Fruit fly (Drosophila melanogaster): ENCODE measurements around the gene CG45049.

CG45049 gene

DNA sequence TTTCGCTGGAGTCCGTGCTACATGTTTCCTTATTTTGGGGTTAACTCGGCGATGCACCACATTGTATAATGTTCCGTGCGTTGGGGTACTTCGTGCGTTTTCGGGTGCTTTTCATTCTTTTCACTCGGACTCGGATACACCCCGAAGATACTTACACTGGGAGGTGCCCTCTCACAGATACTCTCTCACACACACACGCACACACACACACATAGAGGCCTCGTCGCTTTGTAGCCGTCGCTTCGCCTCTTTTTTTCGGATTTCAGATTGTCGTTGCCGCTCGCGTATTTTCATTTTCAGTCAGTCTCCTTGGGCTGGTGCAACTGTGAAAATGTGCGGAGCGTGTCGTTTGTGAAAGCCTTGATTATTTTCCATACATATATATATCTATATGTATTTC, 54.6 kb downstream of the CG45049 start:
- TF ChIP-seq Dll (optimal IDR thresholded peaks at IDR 0.05) (no peak), usp (GFP tag; optimal IDR thresholded peaks at IDR 0.05) (no peak), pan (optimal IDR thresholded peaks at IDR 0.05) (no peak), CG8478 (optimal IDR thresholded peaks at IDR 0.05) (no peak), EcR (GFP tag; optimal IDR thresholded peaks at IDR 0.05) (no peak), psq (optimal IDR thresholded peaks at IDR 0.05) (no peak)

Data from whole organism.